Fruit fly (Drosophila melanogaster) whole organism: ENCODE data around the gene Obp19d.
A peak's percentile ranks its signal among the peaks of the same experiment; 100 is the strongest.

Experiments used
- CG8478 ChIP-seq: fragments of >200 bp; optimal IDR thresholded peaks from 2 replicates; lab custom pipeline; 2018; ENCODE audit warnings: inconsistent platforms
- Dll ChIP-seq: fragments of >200 bp; optimal IDR thresholded peaks from 2 replicates; lab custom pipeline; 2017
- EcR ChIP-seq, 2 experiments: fragments of >200 bp; optimal IDR thresholded peaks; 2 replicates each; lab custom pipeline; 2017; ENCODE audit warnings: missing biosample characterization in 2 of 2, missing genetic modification characterization in 2 of 2, missing genetic modification reagents in 2 of 2
- pan ChIP-seq: fragments of >200 bp; optimal IDR thresholded peaks from 2 replicates; lab custom pipeline; 2017
- psq ChIP-seq: fragments of >200 bp; optimal IDR thresholded peaks from 2 replicates; lab custom pipeline; 2017
- usp ChIP-seq: fragments of >200 bp; optimal IDR thresholded peaks from 2 replicates; lab custom pipeline; 2017; ENCODE audit warnings: missing biosample characterization, missing genetic modification characterization, mixed read lengths

The Obp19d gene

dm6 chrX:20419313-20419712, at the start of gene Obp19d:
Gene Obp19d (plus strand): TSS chrX:20419613.
- no peak for TF ChIP-seq EcR (GFP tag; optimal IDR thresholded peaks at IDR 0.05; lab: Kevin White, UChicago)
- no peak for TF ChIP-seq CG8478 (lab: Kevin White, UChicago)
- no peak for TF ChIP-seq Dll (lab: Kevin White, UChicago)
- TF ChIP-seq usp (GFP tag; lab: Kevin White, UChicago): no peak
- no peak for TF ChIP-seq psq (lab: Kevin White, UChicago)
- no peak for TF ChIP-seq pan (lab: Kevin White, UChicago)

- TF ChIP-seq usp (GFP tag; lab: Kevin White, UChicago) (no peak), pan (lab: Kevin White, UChicago) (no peak), CG8478 (lab: Kevin White, UChicago) (no peak), Dll (lab: Kevin White, UChicago) (no peak), psq (lab: Kevin White, UChicago) (no peak), EcR (GFP tag; optimal IDR thresholded peaks at IDR 0.05; lab: Kevin White, UChicago) (no peak)
These were observed 43.0 kb upstream of the Obp19d start, which contains the start of gene CG12679 for dm6 chrX:20376422-20376821. Gene CG12679 (minus strand): TSS chrX:20376522.

- TF ChIP-seq usp (GFP tag; lab: Kevin White, UChicago) (no peak), psq (lab: Kevin White, UChicago) (no peak), pan (lab: Kevin White, UChicago) (no peak), Dll (lab: Kevin White, UChicago) (no peak), CG8478 (lab: Kevin White, UChicago) (no peak), EcR (GFP tag; optimal IDR thresholded peaks at IDR 0.05; lab: Kevin White, UChicago) (no peak)
These were observed 33.5 kb upstream of the Obp19d start for dm6 chrX:20385865-20386264.

- TF ChIP-seq EcR (GFP tag; optimal IDR thresholded peaks at IDR 0.05; lab: Kevin White, UChicago) (no peak), psq (lab: Kevin White, UChicago) (no peak), pan (lab: Kevin White, UChicago) (no peak)
These were observed 29.8 kb upstream of the Obp19d start for dm6 chrX:20389633-20390032.

- no peak for TF ChIP-seq EcR (GFP tag; optimal IDR thresholded peaks at IDR 0.05; lab: Kevin White, UChicago)
- TF ChIP-seq Dll (lab: Kevin White, UChicago): no peak
- no peak for TF ChIP-seq CG8478 (lab: Kevin White, UChicago)
- TF ChIP-seq usp (GFP tag; lab: Kevin White, UChicago): no peak
- TF ChIP-seq pan (lab: Kevin White, UChicago): no peak
- no peak for TF ChIP-seq psq (lab: Kevin White, UChicago)
These were observed 28.7 kb upstream of the Obp19d start, which contains the start of gene jb for dm6 chrX:20390706-20391105. Gene jb (minus strand): TSS chrX:20390806.

dm6 chrX:20391230-20391629, 28.2 kb upstream of the Obp19d start:
- TF ChIP-seq Dll (lab: Kevin White, UChicago): no peak
- no peak for TF ChIP-seq psq (lab: Kevin White, UChicago)
- no peak for TF ChIP-seq usp (GFP tag; lab: Kevin White, UChicago)
- TF ChIP-seq CG8478 (lab: Kevin White, UChicago): no peak
- no peak for TF ChIP-seq pan (lab: Kevin White, UChicago)
- no peak for TF ChIP-seq EcR (GFP tag; optimal IDR thresholded peaks at IDR 0.05; lab: Kevin White, UChicago)

dm6 chrX:20393580-20393979, 25.8 kb upstream of the Obp19d start, which contains the start of gene Syx16:
Gene Syx16 (minus strand): TSS chrX:20393751.
- TF ChIP-seq usp (GFP tag; lab: Kevin White, UChicago) (no peak), psq (lab: Kevin White, UChicago) (no peak), EcR (GFP tag; optimal IDR thresholded peaks at IDR 0.05; lab: Kevin White, UChicago) (no peak), CG8478 (lab: Kevin White, UChicago) (no peak), pan (lab: Kevin White, UChicago) (no peak), Dll (lab: Kevin White, UChicago) (no peak)

- TF ChIP-seq psq (lab: Kevin White, UChicago): no peak
- TF ChIP-seq Dll (lab: Kevin White, UChicago): no peak
- TF ChIP-seq EcR (GFP tag; optimal IDR thresholded peaks at IDR 0.05; lab: Kevin White, UChicago): no peak
- TF ChIP-seq pan (lab: Kevin White, UChicago): no peak
- TF ChIP-seq CG8478 (lab: Kevin White, UChicago): no peak
- TF ChIP-seq usp (GFP tag; lab: Kevin White, UChicago): no peak
These were observed 25.1 kb upstream of the Obp19d start, which contains the start of gene HERC2 for dm6 chrX:20394066-20394913. Gene HERC2 (plus strand): TSS chrX:20394395.

- TF ChIP-seq psq (lab: Kevin White, UChicago) (no peak), usp (GFP tag; lab: Kevin White, UChicago) (no peak), Dll (lab: Kevin White, UChicago) (no peak), pan (lab: Kevin White, UChicago) (no peak), CG8478 (lab: Kevin White, UChicago) (peak; percentile 42), EcR (GFP tag; optimal IDR thresholded peaks at IDR 0.05; lab: Kevin White, UChicago) (no peak)
These were observed 7.8 kb upstream of the Obp19d start for dm6 chrX:20411635-20412034.

dm6 chrX:20413481-20413880, 5.9 kb upstream of the Obp19d start, which contains the start of gene CG15459:
Gene CG15459 (minus strand): TSS chrX:20413581.
- TF ChIP-seq usp (GFP tag; lab: Kevin White, UChicago): no peak
- TF ChIP-seq Dll (lab: Kevin White, UChicago): no peak
- no peak for TF ChIP-seq pan (lab: Kevin White, UChicago)
- TF ChIP-seq psq (lab: Kevin White, UChicago): no peak
- no peak for TF ChIP-seq EcR (GFP tag; optimal IDR thresholded peaks at IDR 0.05; lab: Kevin White, UChicago)

- TF ChIP-seq Dll (lab: Kevin White, UChicago) (no peak), psq (lab: Kevin White, UChicago) (no peak), usp (GFP tag; lab: Kevin White, UChicago) (no peak), EcR (GFP tag; optimal IDR thresholded peaks at IDR 0.05; lab: Kevin White, UChicago) (no peak), pan (lab: Kevin White, UChicago) (no peak), CG8478 (lab: Kevin White, UChicago) (no peak)
These were observed 5.3 kb upstream of the Obp19d start, which contains the start of gene CG15458 for dm6 chrX:20414099-20414498. Gene CG15458 (minus strand): TSS chrX:20414199.
